Comparison of ENCODE assay signal across 4 worm cellular contexts in the genomic region with DNA sequence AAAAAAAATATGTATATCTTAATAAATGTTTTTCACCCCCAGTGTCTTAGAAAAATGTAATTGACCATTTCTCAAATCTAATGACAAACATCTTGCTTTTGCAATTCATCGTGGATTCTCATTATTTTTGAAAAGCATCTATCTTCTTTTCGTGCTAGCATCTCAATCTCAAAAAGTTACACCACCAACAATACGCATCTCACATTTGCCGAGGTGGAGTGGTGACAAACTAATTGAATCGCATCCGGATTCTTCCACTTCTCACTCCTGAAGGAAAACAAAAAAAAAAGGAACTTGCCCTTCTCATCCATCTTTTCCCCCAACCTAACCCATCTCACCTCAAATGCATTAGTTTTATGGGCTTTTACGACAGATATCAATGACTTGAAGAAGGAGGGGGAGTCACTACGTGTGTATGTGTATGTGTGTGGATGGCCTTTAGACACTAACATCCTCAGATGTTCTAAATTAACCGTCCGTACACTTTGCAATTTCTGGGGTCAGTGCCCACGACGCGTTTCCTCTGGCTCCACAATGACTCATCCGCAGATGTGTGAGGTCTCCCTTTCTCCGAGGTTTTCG.
TF ChIP-seq lines count a peak whose summit lies in the region.

No protein-coding gene starts in this region.

TF ChIP-seq in whole organism, L1 larva, 84 proteins besides CTCF, POLR2A, EP300 and RAD21:
- TF ChIP-seq Y116A8C.19 (tag; optimal IDR thresholded peaks at IDR 0.05; lab: Kevin White, UChicago; ENCODE audit: borderline replicate concordance) = no peak
- TF ChIP-seq lin-14 (GFP tag; optimal IDR thresholded peaks at IDR 0.05; lab: Kevin White, UChicago) = peak; percentile 32
- peak; percentile 23 for TF ChIP-seq fkh-4 (tag; optimal IDR thresholded peaks at IDR 0.05; lab: Kevin White, UChicago; ENCODE audit: borderline replicate concordance)
- TF ChIP-seq nhr-77 (tag; optimal IDR thresholded peaks at IDR 0.05; lab: Kevin White, UChicago) = no peak
- no peak for TF ChIP-seq efl-1 (optimal IDR thresholded peaks at IDR 0.05; lab: Kevin White, UChicago)
- peak in 1 of 2 experiments; percentile 62 for TF ChIP-seq efl-1 (GFP tag; optimal IDR thresholded peaks at IDR 0.05 in 1 of 2; lab: Kevin White, UChicago)
- peak; percentile 39 for TF ChIP-seq rnt-1 (tag; optimal IDR thresholded peaks at IDR 0.05; lab: Kevin White, UChicago)
- TF ChIP-seq blmp-1 (tag; optimal IDR thresholded peaks at IDR 0.05; lab: Kevin White, UChicago) = peak; percentile 14
- TF ChIP-seq dsc-1 (tag; optimal IDR thresholded peaks at IDR 0.05; lab: Kevin White, UChicago) = peak; percentile 83

TF ChIP-seq in whole organism, L3 larva, 47 proteins besides CTCF, POLR2A, EP300 and RAD21:
- TF ChIP-seq egl-5 (tag; optimal IDR thresholded peaks at IDR 0.05; lab: Kevin White, UChicago) (peak; percentile 92), nhr-12 (tag; optimal IDR thresholded peaks at IDR 0.05; lab: Kevin White, UChicago) (no peak), lin-39 (tag; optimal IDR thresholded peaks at IDR 0.05; lab: Kevin White, UChicago) (peak; percentile 11)

TF ChIP-seq in whole organism, L4 larva, 104 proteins besides CTCF, POLR2A, EP300 and RAD21:
- peak in 1 of 2 experiments; percentile 37 for TF ChIP-seq daf-16 (GFP tag; optimal IDR thresholded peaks at IDR 0.05; lab: Kevin White, UChicago)
- no peak for TF ChIP-seq daf-16 (tag; optimal IDR thresholded peaks at IDR 0.05; lab: Kevin White, UChicago)
- peak in 1 of 2 experiments; percentile 86 for TF ChIP-seq unc-62 (GFP tag; optimal IDR thresholded peaks at IDR 0.05 in 1 of 2; lab: Kevin White, UChicago)
- no peak for TF ChIP-seq unc-62 (tag; optimal IDR thresholded peaks at IDR 0.05; lab: Kevin White, UChicago)
- no peak for TF ChIP-seq fos-1 (tag; optimal IDR thresholded peaks at IDR 0.05; lab: Kevin White, UChicago)
- no peak for TF ChIP-seq lin-29 (GFP tag; IDR thresholded peaks at IDR 0.05; lab: Robert Waterston, UW)
- TF ChIP-seq lin-38 (GFP tag; IDR thresholded peaks at IDR 0.05; lab: Robert Waterston, UW) = no peak
- peak; percentile 2 for TF ChIP-seq nhr-28 (tag; optimal IDR thresholded peaks at IDR 0.05; lab: Kevin White, UChicago)
- TF ChIP-seq jun-1 (tag; optimal IDR thresholded peaks at IDR 0.05; lab: Kevin White, UChicago) = no peak
- no peak for TF ChIP-seq dmd-6 (GFP tag; IDR thresholded peaks at IDR 0.05; lab: Robert Waterston, UW)
- TF ChIP-seq aha-1 (tag; lab: Kevin White, UChicago) = peak; percentile 63

TF ChIP-seq in whole organism, mixed stage, embryonic, 35 proteins besides CTCF, POLR2A, EP300 and RAD21:
- TF ChIP-seq mep-1 (tag; optimal IDR thresholded peaks at IDR 0.05; lab: Kevin White, UChicago) = no peak
- TF ChIP-seq lsy-2 (tag; optimal IDR thresholded peaks at IDR 0.05; lab: Kevin White, UChicago) = no peak
- no peak for TF ChIP-seq ztf-11 (tag; optimal IDR thresholded peaks at IDR 0.05; lab: Kevin White, UChicago)
- no peak for TF ChIP-seq cnd-1 (tag; optimal IDR thresholded peaks at IDR 0.05; lab: Kevin White, UChicago)
- TF ChIP-seq unc-39 (tag; optimal IDR thresholded peaks at IDR 0.05; lab: Kevin White, UChicago) = no peak
- peak; percentile 40 for TF ChIP-seq unc-62 (GFP tag; optimal IDR thresholded peaks at IDR 0.05; lab: Kevin White, UChicago)
- no peak for TF ChIP-seq elt-3 (tag; optimal IDR thresholded peaks at IDR 0.05; lab: Kevin White, UChicago)
- TF ChIP-seq snpc-4 (tag; optimal IDR thresholded peaks at IDR 0.05; lab: Kevin White, UChicago) = no peak
- TF ChIP-seq bed-3 (GFP tag; optimal IDR thresholded peaks at IDR 0.05; lab: Kevin White, UChicago) = no peak
